Fruit fly (Drosophila melanogaster): ENCODE data around the gene BicD.
A peak's percentile ranks its signal among the peaks of the same experiment; 100 is the strongest.

BicD gene

DNA sequence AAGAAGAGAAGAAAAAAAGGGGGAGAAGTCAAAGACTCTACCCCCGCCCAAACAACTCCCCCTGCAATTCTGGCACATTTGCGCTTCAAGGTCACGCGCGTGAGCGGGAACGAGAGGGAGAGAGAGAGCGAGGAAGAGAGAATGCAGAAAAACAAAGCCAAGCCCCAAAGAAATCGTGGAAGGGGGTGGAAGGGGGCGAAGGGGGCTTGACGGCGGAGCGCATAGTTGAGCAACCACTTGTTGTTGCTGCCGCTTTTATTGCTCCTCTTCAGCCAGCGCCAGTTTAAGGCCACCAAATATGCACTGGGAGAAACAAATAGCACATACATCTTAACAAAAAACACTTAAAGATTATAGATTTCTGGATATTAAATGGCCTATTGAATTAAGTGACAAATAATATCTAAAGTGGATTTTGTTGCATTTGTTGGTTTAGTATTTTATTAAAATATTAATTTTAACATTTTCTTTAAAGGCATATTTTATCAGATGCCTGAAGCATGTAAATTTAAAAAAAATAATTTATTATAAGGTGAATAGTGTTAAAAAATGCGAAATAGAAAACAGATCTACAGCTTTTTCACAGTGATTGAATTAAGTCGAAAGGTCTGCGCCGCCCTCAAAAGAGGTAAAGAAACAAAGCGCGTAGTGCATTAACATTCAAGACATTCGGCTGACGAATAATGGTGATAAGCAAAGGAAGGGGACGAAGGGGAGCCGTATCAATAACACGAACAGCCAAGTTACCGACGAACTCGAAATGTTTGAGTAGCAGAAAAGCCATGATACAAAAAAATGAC lies 43.0 kb downstream of the BicD start (continued):
- TF ChIP-seq aop (GFP tag; IDR thresholded peaks at IDR 0.05) (0 out of 2 replicates have a peak, but pooled peaks have one; percentile 67), tna (GFP tag; IDR thresholded peaks at IDR 0.05; ENCODE audit: partially characterized antibody) (no peak), CG8944 (GFP tag; optimal IDR thresholded peaks at IDR 0.05) (peak; percentile 13), tx (GFP tag; optimal IDR thresholded peaks at IDR 0.05) (peak; percentile 39), CG7271 (tag; optimal IDR thresholded peaks at IDR 0.05) (peak; percentile 83), ase (GFP tag; IDR thresholded peaks at IDR 0.05) (peak; percentile 93), CrebB (tag; optimal IDR thresholded peaks at IDR 0.05) (peak; percentile 87), Fer3 (tag; optimal IDR thresholded peaks at IDR 0.05) (peak; percentile 95), zen (tag; optimal IDR thresholded peaks at IDR 0.05) (peak; percentile 93), CG6791 (GFP tag; IDR thresholded peaks at IDR 0.05; ENCODE audit: partially characterized antibody) (no peak), CG10979 (tag; optimal IDR thresholded peaks at IDR 0.05) (peak; percentile 98), CG14860 (GFP tag; IDR thresholded peaks at IDR 0.05; ENCODE audit: partially characterized antibody) (no peak), Atf6 (GFP tag; IDR thresholded peaks at IDR 0.05) (peak; percentile 93), gcm (GFP tag; optimal IDR thresholded peaks at IDR 0.05) (peak; percentile 97), oc (tag; optimal IDR thresholded peaks at IDR 0.05) (peak; percentile 53), Dll (GFP tag; IDR thresholded peaks at IDR 0.05; ENCODE audit: partially characterized antibody) (no peak), Dbx (GFP tag; IDR thresholded peaks at IDR 0.05) (peak; percentile 60; the same call in 2 of the 3 replicates), CG13624 (GFP tag; optimal IDR thresholded peaks at IDR 0.05) (no peak), CG10366 (GFP tag; IDR thresholded peaks at IDR 0.05) (peak; percentile 68), CG1832 (GFP tag; optimal IDR thresholded peaks at IDR 0.05) (no peak), CG18262 (tag; optimal IDR thresholded peaks at IDR 0.05) (peak; percentile 99), MTF-1 (GFP tag; optimal IDR thresholded peaks at IDR 0.05; ENCODE audit: borderline replicate concordance) (peak; percentile 78), Ada2b (GFP tag; IDR thresholded peaks at IDR 0.05) (peak; percentile 94), Doc3 (GFP tag; IDR thresholded peaks at IDR 0.05; ENCODE audit: partially characterized antibody) (no peak), CG6254 (GFP tag; optimal IDR thresholded peaks at IDR 0.05) (peak; percentile 89), CG12744 (GFP tag; optimal IDR thresholded peaks at IDR 0.05) (no peak), Mes4 (GFP tag; optimal IDR thresholded peaks at IDR 0.05) (peak; percentile 30), Taf1 (GFP tag; IDR thresholded peaks at IDR 0.05) (peak; percentile 55), HmgZ (tag; optimal IDR thresholded peaks at IDR 0.05) (peak; percentile 88), fru (optimal IDR thresholded peaks at IDR 0.05) (no peak), tup (GFP tag; optimal IDR thresholded peaks at IDR 0.05) (peak; percentile 40), seq (GFP tag; IDR thresholded peaks at IDR 0.05) (peak; percentile 90), Ets97D (GFP tag; optimal IDR thresholded peaks at IDR 0.05) (no peak), CG6175 (GFP tag; IDR thresholded peaks at IDR 0.05) (no peak; the same call in 2 of the 3 replicates), Vsx1 (GFP tag; optimal IDR thresholded peaks at IDR 0.05) (peak; percentile 93), salm (tag; optimal IDR thresholded peaks at IDR 0.05) (peak; percentile 98), Ravus (GFP tag; IDR thresholded peaks at IDR 0.05) (peak; percentile 86), cas (GFP tag; IDR thresholded peaks at IDR 0.05) (peak; percentile 57; the same call in 1 of the 2 replicates), Doc2 (GFP tag; IDR thresholded peaks at IDR 0.05) (peak; percentile 88), CG17186 (GFP tag; optimal IDR thresholded peaks at IDR 0.05) (peak; percentile 60), CG11504 (tag; optimal IDR thresholded peaks at IDR 0.05) (peak; percentile 99), CG6765 (GFP tag; optimal IDR thresholded peaks at IDR 0.05) (peak; percentile 94), CG8290 (GFP tag; optimal IDR thresholded peaks at IDR 0.05) (peak; percentile 71), CG8290 (tag; optimal IDR thresholded peaks at IDR 0.05) (peak; percentile 19 to 35), pan (optimal IDR thresholded peaks at IDR 0.05) (no peak), pan (GFP tag; optimal IDR thresholded peaks at IDR 0.05 in 1 of 2, IDR thresholded peaks at IDR 0.05 in 1 of 2) (peak in 1 of 2 experiments; percentile 96), CG10654 (GFP tag; optimal IDR thresholded peaks at IDR 0.05) (peak; percentile 95), CG13296 (GFP tag; optimal IDR thresholded peaks at IDR 0.05) (peak; percentile 97), CG33557 (GFP tag; optimal IDR thresholded peaks at IDR 0.05) (peak; percentile 81)

Measured in whole organism, embryonic.